Worm (Caenorhabditis elegans) whole organism, L2 larva: ENCODE measurements around the gene srlf-3.

ENCODE experiments used
- C34F6.9 ChIP-seq: fragments of 150-350 bp; optimal IDR thresholded peaks from 2 replicates; lab custom pipeline; 2014; ENCODE audit warnings: missing biosample characterization, missing genetic modification characterization
- F13H6.1 ChIP-seq: sonication (generic microtip); optimal IDR thresholded peaks from 2 replicates; lab custom pipeline; 2016; ENCODE audit warnings: missing genetic modification characterization, missing compliant biosample characterization
- R02D3.7 ChIP-seq: fragments of 150-350 bp; optimal IDR thresholded peaks from 2 replicates; lab custom pipeline; 2014; ENCODE audit warnings: missing biosample characterization, missing genetic modification characterization
- Y55F3AM.14 ChIP-seq: fragments of 200-800 bp; sonication (Bioruptor generic); optimal IDR thresholded peaks from 2 replicates; lab custom pipeline; 2018; ENCODE audit warnings: mild to moderate bottlenecking, missing genetic modification characterization, missing compliant biosample characterization
- ZK546.5 ChIP-seq: sonication (generic microtip); optimal IDR thresholded peaks from 2 replicates; lab custom pipeline; 2017; ENCODE audit warnings: missing biosample characterization, missing genetic modification characterization
- alr-1 ChIP-seq: fragments of 150-350 bp; optimal IDR thresholded peaks from 2 replicates; lab custom pipeline; 2014; ENCODE audit warnings: missing biosample characterization, missing genetic modification characterization
- aly-2 ChIP-seq: fragments of 150-350 bp; optimal IDR thresholded peaks from 2 replicates; lab custom pipeline; 2014; ENCODE audit warnings: missing biosample characterization, missing genetic modification characterization
- ama-1 ChIP-seq: fragments of 150-350 bp; optimal IDR thresholded peaks from 2 replicates; lab custom pipeline; 2018; ENCODE audit warnings: inconsistent platforms
- blmp-1 ChIP-seq: sonication (generic microtip); optimal IDR thresholded peaks from 2 replicates; lab custom pipeline; 2017; ENCODE audit warnings: missing genetic modification characterization, mild to moderate bottlenecking, missing compliant biosample characterization, antibody characterized with exemption, moderate library complexity; ENCODE audit not compliant: insufficient read depth
- ceh-16 ChIP-seq: fragments of 150-350 bp; optimal IDR thresholded peaks from 2 replicates; lab custom pipeline; 2014; ENCODE audit warnings: missing biosample characterization, missing genetic modification characterization
- ceh-82 ChIP-seq: fragments of 150-350 bp; optimal IDR thresholded peaks from 2 replicates; lab custom pipeline; 2014; ENCODE audit warnings: missing biosample characterization, missing genetic modification characterization
- crh-2 ChIP-seq: sonication (generic microtip); optimal IDR thresholded peaks from 2 replicates; lab custom pipeline; 2017; ENCODE audit warnings: missing biosample characterization, missing genetic modification characterization
- dmd-4 ChIP-seq: sonication (generic microtip); optimal IDR thresholded peaks from 2 replicates; lab custom pipeline; 2017; ENCODE audit warnings: missing biosample characterization, missing genetic modification characterization
- egl-27 ChIP-seq: sonication (generic microtip); optimal IDR thresholded peaks from 3 replicates; lab custom pipeline; 2017; ENCODE audit warnings: missing biosample characterization, missing genetic modification reagents, missing genetic modification characterization
- elt-1 ChIP-seq: fragments of 150-350 bp; optimal IDR thresholded peaks from 2 replicates; lab custom pipeline; 2014; ENCODE audit warnings: missing biosample characterization, missing genetic modification characterization
- elt-3 ChIP-seq: sonication (generic microtip); optimal IDR thresholded peaks from 2 replicates; lab custom pipeline; 2017; ENCODE audit warnings: missing biosample characterization, missing genetic modification characterization
- fos-1 ChIP-seq: fragments of 150-350 bp; optimal IDR thresholded peaks from 2 replicates; lab custom pipeline; 2014; ENCODE audit warnings: missing biosample characterization, missing genetic modification characterization
- gmeb-1 ChIP-seq: fragments of 150-350 bp; optimal IDR thresholded peaks from 2 replicates; lab custom pipeline; 2014; ENCODE audit warnings: missing biosample characterization, missing genetic modification characterization
- lin-11 ChIP-seq: fragments of 150-350 bp; sonication (generic microtip); optimal IDR thresholded peaks from 2 replicates; lab custom pipeline; 2014; ENCODE audit warnings: missing biosample characterization, missing genetic modification characterization, inconsistent platforms, mixed read lengths
- lin-13 ChIP-seq: fragments of 150-350 bp; optimal IDR thresholded peaks from 2 replicates; lab custom pipeline; 2014; ENCODE audit warnings: missing biosample characterization, missing genetic modification reagents, missing genetic modification characterization
- lin-39 ChIP-seq: fragments of 150-350 bp; optimal IDR thresholded peaks from 2 replicates; lab custom pipeline; 2014; ENCODE audit warnings: missing biosample characterization, missing genetic modification reagents, missing genetic modification characterization
- lsy-2 ChIP-seq, 2 experiments: fragments of 150-350 bp in 1 of 2; sonication (generic microtip) in 1 of 2; optimal IDR thresholded peaks; 2 replicates each; lab custom pipeline; 2014 to 2017; ENCODE audit warnings: missing biosample characterization in 2 of 2, missing genetic modification characterization in 2 of 2
- mab-5 ChIP-seq: fragments of 150-350 bp; optimal IDR thresholded peaks from 2 replicates; lab custom pipeline; 2014; ENCODE audit warnings: missing biosample characterization, missing genetic modification characterization
- mbf-1 ChIP-seq: sonication (generic microtip); optimal IDR thresholded peaks from 2 replicates; lab custom pipeline; 2017; ENCODE audit warnings: missing biosample characterization, missing genetic modification characterization
- mdl-1 ChIP-seq, 2 experiments: fragments of 150-350 bp in 1 of 2; sonication (generic microtip) in 1 of 2; optimal IDR thresholded peaks; 2 replicates each; lab custom pipeline; 2017; ENCODE audit warnings: missing biosample characterization in 2 of 2, missing genetic modification characterization in 2 of 2
- nhr-10 ChIP-seq: sonication (generic microtip); optimal IDR thresholded peaks from 2 replicates; lab custom pipeline; 2017; ENCODE audit warnings: missing biosample characterization, missing genetic modification characterization
- nhr-11 ChIP-seq: fragments of 150-350 bp; optimal IDR thresholded peaks from 2 replicates; lab custom pipeline; 2014; ENCODE audit warnings: missing biosample characterization, missing genetic modification characterization
- nhr-12 ChIP-seq: fragments of 150-350 bp; optimal IDR thresholded peaks from 2 replicates; lab custom pipeline; 2014; ENCODE audit warnings: missing biosample characterization, missing genetic modification characterization
- nhr-129 ChIP-seq: fragments of 150-350 bp; optimal IDR thresholded peaks from 2 replicates; lab custom pipeline; 2014; ENCODE audit warnings: missing biosample characterization, missing genetic modification characterization
- nhr-21 ChIP-seq: fragments of 150-350 bp; optimal IDR thresholded peaks from 2 replicates; lab custom pipeline; 2014; ENCODE audit warnings: missing biosample characterization, missing genetic modification characterization
- nhr-23 ChIP-seq: fragments of 150-350 bp; optimal IDR thresholded peaks from 2 replicates; lab custom pipeline; 2014; ENCODE audit warnings: missing biosample characterization, missing genetic modification reagents, missing genetic modification characterization
- nhr-237 ChIP-seq: fragments of 150-350 bp; optimal IDR thresholded peaks from 2 replicates; lab custom pipeline; 2014; ENCODE audit warnings: missing biosample characterization, missing genetic modification characterization
- nhr-25 ChIP-seq: fragments of 150-350 bp; sonication (generic microtip); optimal IDR thresholded peaks from 3 replicates; lab custom pipeline; 2014; ENCODE audit warnings: missing biosample characterization, missing genetic modification characterization
- nhr-6 ChIP-seq: fragments of 150-350 bp; optimal IDR thresholded peaks from 2 replicates; lab custom pipeline; 2014; ENCODE audit warnings: missing biosample characterization, missing genetic modification characterization
- nhr-77 ChIP-seq: fragments of 150-350 bp; optimal IDR thresholded peaks from 2 replicates; lab custom pipeline; 2014; ENCODE audit warnings: missing biosample characterization, missing genetic modification characterization
- peb-1 ChIP-seq: fragments of 150-350 bp; optimal IDR thresholded peaks from 2 replicates; lab custom pipeline; 2014; ENCODE audit warnings: missing biosample characterization, missing genetic modification characterization
- sem-4 ChIP-seq: fragments of 150-350 bp; optimal IDR thresholded peaks from 2 replicates; lab custom pipeline; 2014; ENCODE audit warnings: missing biosample characterization, missing genetic modification reagents, missing genetic modification characterization
- skn-1 ChIP-seq: sonication (generic microtip); optimal IDR thresholded peaks from 2 replicates; lab custom pipeline; 2017; ENCODE audit warnings: missing biosample characterization, missing genetic modification characterization
- sma-3 ChIP-seq: sonication (generic microtip); optimal IDR thresholded peaks from 2 replicates; lab custom pipeline; 2016; ENCODE audit warnings: missing genetic modification reagents, missing genetic modification characterization, missing compliant biosample characterization
- sma-9 ChIP-seq, 2 experiments: fragments of 150-350 bp in 1 of 2; sonication (generic microtip) in 1 of 2; optimal IDR thresholded peaks; 2 replicates each; lab custom pipeline; 2014 to 2016; ENCODE audit warnings: missing genetic modification characterization in 2 of 2, mild to moderate bottlenecking in 1 of 2, missing biosample characterization in 1 of 2, missing compliant biosample characterization in 1 of 2, missing genetic modification reagents in 1 of 2, moderate library complexity in 1 of 2
- snpc-4 ChIP-seq: fragments of 150-350 bp; optimal IDR thresholded peaks from 2 replicates; lab custom pipeline; 2014; ENCODE audit warnings: missing biosample characterization, missing genetic modification characterization
- unc-39 ChIP-seq: fragments of 150-350 bp; optimal IDR thresholded peaks from 2 replicates; lab custom pipeline; 2014; ENCODE audit warnings: missing biosample characterization, missing genetic modification characterization
- unc-55 ChIP-seq: fragments of 150-350 bp; sonication (generic microtip); optimal IDR thresholded peaks from 3 replicates; lab custom pipeline; 2014; ENCODE audit warnings: missing biosample characterization, missing genetic modification reagents, missing genetic modification characterization
- unc-62 ChIP-seq: fragments of 150-350 bp; optimal IDR thresholded peaks from 2 replicates; lab custom pipeline; 2014; ENCODE audit warnings: missing biosample characterization, missing genetic modification reagents, missing genetic modification characterization
- zag-1 ChIP-seq: fragments of 150-350 bp; optimal IDR thresholded peaks from 2 replicates; lab custom pipeline; 2014; ENCODE audit warnings: missing biosample characterization, missing genetic modification characterization
- ztf-1 ChIP-seq: fragments of 200-800 bp; sonication (Bioruptor generic); conservative IDR thresholded peaks from 2 replicates; pipeline ENCODE4 v1.3.6; 2022; ENCODE audit warnings: missing genetic modification characterization, missing compliant biosample characterization
- ztf-11 ChIP-seq: sonication (generic microtip); optimal IDR thresholded peaks from 2 replicates; lab custom pipeline; 2017; ENCODE audit warnings: missing biosample characterization, missing genetic modification characterization
- ztf-4 ChIP-seq: fragments of 150-350 bp; optimal IDR thresholded peaks from 2 replicates; lab custom pipeline; 2014; ENCODE audit warnings: missing biosample characterization, missing genetic modification characterization

srlf-3 gene

ce11 chrIV:8530042-8531027, 43.1 kb downstream of the srlf-3 start:
- TF ChIP-seq sem-4: peak; percentile 69
- TF ChIP-seq C34F6.9 (tag; lab: Kevin White, UChicago): peak; percentile 16
- TF ChIP-seq gmeb-1 (tag; lab: Kevin White, UChicago): peak; percentile 58
- TF ChIP-seq Y55F3AM.14: peak; percentile 39
- TF ChIP-seq nhr-11 (tag; lab: Kevin White, UChicago): no peak
- TF ChIP-seq zag-1 (tag; lab: Kevin White, UChicago): no peak
- no peak for TF ChIP-seq lin-39 (tag; lab: Kevin White, UChicago)
- no peak for TF ChIP-seq ceh-82 (tag; lab: Kevin White, UChicago)
- TF ChIP-seq nhr-21 (tag; lab: Kevin White, UChicago): peak; percentile 92
- no peak for TF ChIP-seq alr-1 (tag; lab: Kevin White, UChicago)
- TF ChIP-seq nhr-77 (tag; lab: Kevin White, UChicago): no peak
- no peak for TF ChIP-seq snpc-4
- peak; percentile 89 for TF ChIP-seq crh-2 (tag; lab: Kevin White, UChicago)
- peak; percentile 89 for TF ChIP-seq egl-27 (tag; lab: Kevin White, UChicago)
- TF ChIP-seq R02D3.7 (tag; lab: Kevin White, UChicago): no peak
- TF ChIP-seq lin-11: no peak
- no peak for TF ChIP-seq ZK546.5
- TF ChIP-seq mdl-1 (tag; optimal IDR thresholded peaks at IDR 0.05; lab: Kevin White, UChicago): peak; percentile 36 to 64
- no peak for TF ChIP-seq elt-1 (tag; lab: Kevin White, UChicago)
- peak in 1 of 2 experiments; percentile 60 for TF ChIP-seq lsy-2 (tag; optimal IDR thresholded peaks at IDR 0.05; lab: Kevin White, UChicago)
- peak; percentile 43 for TF ChIP-seq skn-1 (tag; lab: Kevin White, UChicago)
- TF ChIP-seq nhr-129: peak; percentile 46
- no peak for TF ChIP-seq unc-55
- no peak for TF ChIP-seq ztf-11 (tag; lab: Kevin White, UChicago)
- TF ChIP-seq ztf-4 (tag; lab: Kevin White, UChicago): peak; percentile 49
- no peak for TF ChIP-seq nhr-12 (tag; lab: Kevin White, UChicago)
- peak; percentile 91 for TF ChIP-seq nhr-25
- peak; percentile 60 for TF ChIP-seq F13H6.1
- TF ChIP-seq sma-9 (GFP tag; optimal IDR thresholded peaks at IDR 0.05; lab: Kevin White, UChicago): peak; percentile 96
- TF ChIP-seq sma-9 (tag; optimal IDR thresholded peaks at IDR 0.05; lab: Kevin White, UChicago): no peak
- no peak for TF ChIP-seq ama-1 (lab: Kevin White, UChicago)
- no peak for TF ChIP-seq dmd-4 (tag; lab: Kevin White, UChicago)
- peak; percentile 94 for TF ChIP-seq sma-3 (GFP tag; lab: Kevin White, UChicago)
- TF ChIP-seq nhr-6 (tag; lab: Kevin White, UChicago): peak; percentile 67
- TF ChIP-seq mbf-1: no peak
- no peak for TF ChIP-seq unc-39 (tag; lab: Kevin White, UChicago)
- TF ChIP-seq mab-5 (tag; lab: Kevin White, UChicago): peak; percentile 5
- TF ChIP-seq blmp-1 (tag; lab: Kevin White, UChicago): peak; percentile 97
- no peak for TF ChIP-seq ztf-1 (GFP tag; lab: Robert Waterston, UW)
- TF ChIP-seq lin-13 (GFP tag; lab: Kevin White, UChicago): no peak
- no peak for TF ChIP-seq nhr-10 (tag; lab: Kevin White, UChicago)
- no peak for TF ChIP-seq elt-3
- no peak for TF ChIP-seq aly-2 (tag; lab: Kevin White, UChicago)
- TF ChIP-seq peb-1: no peak
- TF ChIP-seq fos-1 (tag; lab: Kevin White, UChicago): peak; percentile 99
- no peak for TF ChIP-seq unc-62
- TF ChIP-seq ceh-16: no peak
- TF ChIP-seq nhr-23 (tag; lab: Kevin White, UChicago): no peak
- TF ChIP-seq nhr-237: no peak
